Fruit fly (Drosophila melanogaster) Kc167 (cell line): ENCODE results near the gene SPE.

ENCODE experiments used
- Myc ChIP-seq: fragments of >200 bp; optimal IDR thresholded peaks from 2 replicates; lab custom pipeline; 2017; ENCODE audit warnings: missing external identifiers
- Sin3A ChIP-seq: fragments of >200 bp; optimal IDR thresholded peaks from 2 replicates; lab custom pipeline; 2018; ENCODE audit warnings: missing external identifiers
- h ChIP-seq: fragments of >200 bp; optimal IDR thresholded peaks from 3 replicates; lab custom pipeline; 2018; ENCODE audit warnings: missing external identifiers
- insv ChIP-seq: fragments of >200 bp; optimal IDR thresholded peaks from 3 replicates; lab custom pipeline; 2018; ENCODE audit warnings: missing external identifiers
- psq ChIP-seq: fragments of >200 bp; optimal IDR thresholded peaks from 2 replicates; lab custom pipeline; 2017; ENCODE audit warnings: missing external identifiers
- ttk ChIP-seq: sonication (Bioruptor generic); optimal IDR thresholded peaks from 2 replicates; lab custom pipeline; 2017; ENCODE audit warnings: missing external identifiers

DNA sequence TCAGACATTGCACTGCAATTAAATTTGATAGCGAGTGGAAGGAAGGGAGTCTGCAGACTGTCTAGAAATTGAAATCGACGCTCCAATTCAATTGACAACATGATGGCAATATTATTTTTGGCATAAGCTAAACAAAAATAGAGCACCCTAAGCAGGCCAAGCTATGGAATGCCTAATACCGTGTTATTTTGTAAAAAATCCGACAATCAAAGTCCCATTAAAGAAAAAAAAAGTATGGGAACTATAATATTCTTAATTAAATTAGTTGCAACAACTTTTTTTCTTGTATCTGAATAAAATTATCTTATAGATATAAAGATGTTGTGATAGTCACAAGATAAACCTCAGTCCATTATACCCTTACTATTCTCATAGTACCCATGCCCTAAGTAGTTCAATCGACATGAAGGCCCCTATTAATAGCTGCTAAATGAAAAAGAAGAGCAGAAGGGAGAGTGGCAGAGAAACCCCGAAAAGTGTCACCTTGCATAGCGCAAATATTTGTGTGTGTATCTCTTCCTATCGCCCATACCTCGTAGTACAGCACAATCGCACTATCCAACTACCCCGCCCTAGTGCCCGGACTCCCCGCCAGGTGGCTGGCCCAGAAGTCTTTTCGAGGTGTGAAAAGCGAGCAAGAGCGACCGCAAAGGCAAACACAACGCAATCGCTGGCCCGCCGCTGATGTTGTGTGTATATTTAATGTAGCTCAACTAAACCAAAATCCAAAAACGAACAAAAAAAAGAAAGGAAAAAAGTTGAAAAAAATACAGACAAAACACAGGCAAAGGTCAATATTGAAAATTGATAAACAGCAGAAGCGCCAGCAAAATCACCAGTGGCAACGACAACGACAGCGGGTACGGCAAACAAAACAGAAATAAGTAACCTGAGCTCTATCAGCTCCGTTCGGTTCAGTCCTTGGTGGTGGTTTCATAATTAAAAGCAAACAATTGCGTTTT, 28.4 kb upstream of the SPE start:
- TF ChIP-seq insv (lab: Kevin White, UChicago) (no peak), psq (lab: Kevin White, UChicago) (no peak), ttk (lab: Kevin White, UChicago) (no peak), h (lab: Kevin White, UChicago) (no peak), Myc (no peak), Sin3A (lab: Kevin White, UChicago) (no peak)
